Worm (Caenorhabditis elegans) whole organism, young adult: ENCODE measurements around the gene F41C6.4.

Experiments
- F10E7.11 ChIP-seq: sonication (generic microtip); optimal IDR thresholded peaks from 2 replicates; lab custom pipeline; 2017; ENCODE audit warnings: mild to moderate bottlenecking, missing genetic modification characterization, moderate library complexity, missing compliant biosample characterization
- bed-2 ChIP-seq: fragments of 200-800 bp; sonication (Bioruptor generic); IDR thresholded peaks from 2 replicates; pipeline ENCODE4 v1.3.6; 2022; ENCODE audit warnings: missing genetic modification reagents, missing genetic modification characterization, missing compliant biosample characterization
- hlh-12 ChIP-seq: sonication (generic microtip); optimal IDR thresholded peaks from 2 replicates; lab custom pipeline; 2016; ENCODE audit warnings: missing genetic modification characterization, missing compliant biosample characterization
- hmg-20 ChIP-seq: fragments of 200-800 bp; sonication (Bioruptor generic); IDR thresholded peaks from 2 replicates; pipeline ENCODE4 v1.3.6; 2022; ENCODE audit warnings: missing genetic modification reagents, missing genetic modification characterization, missing compliant biosample characterization
- hrde-1 ChIP-seq: sonication (generic microtip); optimal IDR thresholded peaks from 2 replicates; lab custom pipeline; 2016; ENCODE audit warnings: missing genetic modification characterization, mild to moderate bottlenecking, missing compliant biosample characterization, moderate library complexity, missing genotype, missing genetic modification reagents, borderline replicate concordance
- lin-35 ChIP-seq, 3 experiments: fragments of 150-350 bp in 2 of 3; sonication (generic microtip) in 1 of 3; optimal IDR thresholded peaks; 2 replicates each; lab custom pipeline; 2014 to 2018; ENCODE audit warnings: missing biosample characterization in 3 of 3, missing genetic modification characterization in 3 of 3, missing genetic modification reagents in 3 of 3
- nfya-1 ChIP-seq: sonication (generic microtip); optimal IDR thresholded peaks from 2 replicates; lab custom pipeline; 2017; ENCODE audit warnings: antibody characterized with exemption, missing compliant biosample characterization, missing genetic modification characterization, borderline replicate concordance; ENCODE audit not compliant: insufficient read depth
- nfya-2 ChIP-seq: fragments of 200-800 bp; sonication (Bioruptor generic); IDR thresholded peaks from 2 replicates; pipeline ENCODE4 v1.3.6; 2022; ENCODE audit warnings: missing genetic modification reagents, missing genetic modification characterization, missing compliant biosample characterization
- rec-8 ChIP-seq, 2 experiments: sonication (generic microtip); optimal IDR thresholded peaks; 2 replicates each; lab custom pipeline; 2016; ENCODE audit warnings: mild to moderate bottlenecking in 2 of 2, missing genetic modification characterization in 2 of 2, missing genetic modification reagents in 2 of 2, missing genotype in 2 of 2, missing biosample characterization in 1 of 2, missing compliant biosample characterization in 1 of 2, moderate library complexity in 1 of 2
- unc-62 ChIP-seq: fragments of 150-350 bp; optimal IDR thresholded peaks from 2 replicates; lab custom pipeline; 2014; ENCODE audit warnings: missing biosample characterization, missing genetic modification reagents, missing genetic modification characterization
- xnd-1 ChIP-seq: sonication (generic microtip); optimal IDR thresholded peaks from 2 replicates; lab custom pipeline; 2016; ENCODE audit warnings: missing genotype, missing genetic modification reagents, missing genetic modification characterization, missing compliant biosample characterization
- zim-3 ChIP-seq: sonication (generic microtip); optimal IDR thresholded peaks from 2 replicates; lab custom pipeline; 2017; ENCODE audit warnings: mild to moderate bottlenecking, missing genetic modification characterization, moderate library complexity, missing compliant biosample characterization
- ztf-25 ChIP-seq: fragments of 200-800 bp; sonication (Bioruptor generic); IDR thresholded peaks from 2 replicates; pipeline ENCODE4 v1.3.6; 2022; ENCODE audit warnings: missing genetic modification reagents, missing genetic modification characterization, missing compliant biosample characterization
- ztf-3 ChIP-seq: fragments of 200-800 bp; sonication (Bioruptor generic); optimal IDR thresholded peaks from 2 replicates; lab custom pipeline; 2018; ENCODE audit warnings: mild to moderate bottlenecking, missing genetic modification characterization, missing compliant biosample characterization

DNA sequence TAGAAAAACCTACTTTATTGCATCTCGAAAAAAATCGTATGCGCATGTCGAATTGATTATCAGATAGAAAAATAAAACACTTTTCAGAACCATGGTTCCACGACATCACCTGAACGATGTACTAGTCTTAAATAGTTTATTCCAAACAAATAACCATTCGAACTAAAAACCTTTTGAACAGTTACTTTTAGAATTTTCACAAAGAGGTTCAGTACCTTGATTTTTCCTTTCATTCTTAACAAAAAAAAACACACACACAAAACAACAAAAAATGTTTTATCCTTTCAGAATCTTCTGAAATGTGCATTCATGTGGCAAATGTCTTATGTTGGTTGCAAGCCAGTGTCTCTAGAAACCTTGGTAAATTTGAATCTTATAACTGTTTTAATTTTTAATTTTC, at the start of gene F41C6.4:
- TF ChIP-seq F10E7.11 (tag; lab: Kevin White, UChicago) (no peak), unc-62 (GFP tag; lab: Kevin White, UChicago) (no peak), rec-8 (tag; optimal IDR thresholded peaks at IDR 0.05; lab: Kevin White, UChicago) (no peak), hrde-1 (tag; lab: Kevin White, UChicago) (no peak), bed-2 (no peak), nfya-1 (tag; lab: Kevin White, UChicago) (no peak), hmg-20 (GFP tag; lab: Robert Waterston, UW) (no peak), lin-35 (GFP tag; optimal IDR thresholded peaks at IDR 0.05; lab: Kevin White, UChicago) (no peak), ztf-3 (GFP tag; lab: Kevin White, UChicago) (no peak), zim-3 (tag; lab: Kevin White, UChicago) (no peak), xnd-1 (tag; lab: Kevin White, UChicago) (no peak), nfya-2 (GFP tag; lab: Robert Waterston, UW) (no peak), hlh-12 (tag; lab: Kevin White, UChicago) (no peak), ztf-25 (GFP tag; lab: Robert Waterston, UW) (no peak)
